Fruit fly (Drosophila melanogaster) whole organism, embryonic: ENCODE data around the gene CG5665.
A peak's percentile ranks its signal among the peaks of the same experiment; 100 is the strongest.

ENCODE experiments used
- Adf1 ChIP-seq: fragments of 200-800 bp; sonication (Bioruptor generic); IDR thresholded peaks from 2 replicates; pipeline ENCODE4 v1.3.6; 2022; ENCODE audit warnings: missing biosample characterization, missing genetic modification characterization
- Atf3 ChIP-seq: fragments of 200-800 bp; sonication (Bioruptor generic); optimal IDR thresholded peaks from 3 replicates; lab custom pipeline; 2016; ENCODE audit warnings: missing biosample characterization, missing genetic modification characterization
- Blimp-1 ChIP-seq: fragments of 200-800 bp; sonication (Bioruptor generic); optimal IDR thresholded peaks from 3 replicates; lab custom pipeline; 2018; ENCODE audit warnings: missing biosample characterization, missing genetic modification characterization, mild to moderate bottlenecking, moderate library complexity, missing genetic modification reagents
- BtbVII ChIP-seq: fragments of 200-800 bp; sonication (Bioruptor generic); optimal IDR thresholded peaks from 3 replicates; lab custom pipeline; 2017; ENCODE audit warnings: missing biosample characterization, mild to moderate bottlenecking, missing genetic modification characterization
- CG10979 ChIP-seq: fragments of 200-800 bp; sonication (Bioruptor generic); optimal IDR thresholded peaks from 2 replicates; lab custom pipeline; 2018; ENCODE audit warnings: missing biosample characterization, mild to moderate bottlenecking, missing genetic modification characterization, moderate library complexity
- CG11093 ChIP-seq: fragments of 200-800 bp; sonication (Bioruptor generic); IDR thresholded peaks from 3 replicates; pipeline ENCODE4 v1.3.6; 2022; ENCODE audit warnings: missing biosample characterization, missing genetic modification characterization
- CG12071 ChIP-seq: fragments of 200-800 bp; sonication (Bioruptor generic); optimal IDR thresholded peaks from 3 replicates; lab custom pipeline; 2018; ENCODE audit warnings: missing biosample characterization, mild to moderate bottlenecking, missing genetic modification characterization
- CG12744 ChIP-seq: fragments of 200-800 bp; sonication (Bioruptor generic); optimal IDR thresholded peaks from 2 replicates; lab custom pipeline; 2016; ENCODE audit warnings: missing biosample characterization, missing genetic modification characterization
- CG12769 ChIP-seq: fragments of 200-800 bp; sonication (Bioruptor generic); optimal IDR thresholded peaks from 2 replicates; lab custom pipeline; 2019; ENCODE audit warnings: missing biosample characterization, mild to moderate bottlenecking, missing genetic modification characterization, moderate library complexity
- CG13775 ChIP-seq: fragments of 200-800 bp; sonication (Bioruptor generic); optimal IDR thresholded peaks from 3 replicates; lab custom pipeline; 2017; ENCODE audit warnings: missing biosample characterization, mild to moderate bottlenecking, missing genetic modification characterization
- CG14860 ChIP-seq: fragments of 200-800 bp; sonication (Bioruptor generic); IDR thresholded peaks from 3 replicates; pipeline ENCODE4 v1.3.6; 2022; ENCODE audit warnings: missing biosample characterization, missing genetic modification characterization; ENCODE audit not compliant: partially characterized antibody
- CG15269 ChIP-seq: fragments of 200-800 bp; sonication (Bioruptor generic); optimal IDR thresholded peaks from 2 replicates; lab custom pipeline; 2018; ENCODE audit warnings: missing biosample characterization, mild to moderate bottlenecking, missing genetic modification characterization, moderate library complexity
- CG17385 ChIP-seq: fragments of 200-800 bp; sonication (Bioruptor generic); optimal IDR thresholded peaks from 3 replicates; lab custom pipeline; 2018; ENCODE audit warnings: missing biosample characterization, mild to moderate bottlenecking, missing genetic modification characterization
- CG17568 ChIP-seq: fragments of 200-800 bp; sonication (Bioruptor generic); optimal IDR thresholded peaks from 2 replicates; lab custom pipeline; 2018; ENCODE audit warnings: missing biosample characterization, mild to moderate bottlenecking, missing genetic modification characterization, moderate library complexity
- CG18011 ChIP-seq: fragments of 200-800 bp; sonication (Bioruptor generic); optimal IDR thresholded peaks from 2 replicates; lab custom pipeline; 2017; ENCODE audit warnings: missing biosample characterization, missing genetic modification characterization, mild to moderate bottlenecking, moderate library complexity, missing genotype
- CG2678 ChIP-seq: fragments of 200-800 bp; sonication (Bioruptor generic); optimal IDR thresholded peaks from 3 replicates; lab custom pipeline; 2019; ENCODE audit warnings: missing biosample characterization, mild to moderate bottlenecking, missing genetic modification characterization, moderate library complexity
- CG3281 ChIP-seq: fragments of 200-800 bp; sonication (Bioruptor generic); optimal IDR thresholded peaks from 3 replicates; lab custom pipeline; 2017; ENCODE audit warnings: missing biosample characterization, mild to moderate bottlenecking, missing genetic modification characterization
- CG4424 ChIP-seq: fragments of 200-800 bp; sonication (Bioruptor generic); optimal IDR thresholded peaks from 3 replicates; lab custom pipeline; 2016; ENCODE audit warnings: missing biosample characterization, missing genetic modification characterization
- CG6254 ChIP-seq: fragments of 200-800 bp; sonication (Bioruptor generic); optimal IDR thresholded peaks from 3 replicates; lab custom pipeline; 2017; ENCODE audit warnings: mild to moderate bottlenecking, missing biosample characterization, missing genetic modification reagents, missing genetic modification characterization
- CG9437 ChIP-seq: fragments of 200-800 bp; sonication (Bioruptor generic); optimal IDR thresholded peaks from 2 replicates; lab custom pipeline; 2018; ENCODE audit warnings: missing biosample characterization, mild to moderate bottlenecking, missing genetic modification characterization
- Doc3 ChIP-seq: fragments of 200-800 bp; sonication (Bioruptor generic); IDR thresholded peaks from 3 replicates; pipeline ENCODE4 v1.3.6; 2022; ENCODE audit warnings: missing biosample characterization, missing genetic modification characterization; ENCODE audit not compliant: partially characterized antibody
- Drgx ChIP-seq: fragments of 200-800 bp; sonication (Bioruptor generic); IDR thresholded peaks from 2 replicates; pipeline ENCODE4 v1.3.6; 2022; ENCODE audit warnings: missing biosample characterization, missing genetic modification characterization
- Elba2 ChIP-seq: fragments of 200-800 bp; sonication (Bioruptor generic); optimal IDR thresholded peaks from 3 replicates; lab custom pipeline; 2016; ENCODE audit warnings: missing biosample characterization, missing genetic modification characterization
- HLHmδ ChIP-seq: fragments of 200-800 bp; sonication (Bioruptor generic); optimal IDR thresholded peaks from 2 replicates; lab custom pipeline; 2018; ENCODE audit warnings: missing biosample characterization, mild to moderate bottlenecking, missing genetic modification characterization, moderate library complexity
- Hmr ChIP-seq: fragments of 200-800 bp; sonication (Bioruptor generic); optimal IDR thresholded peaks from 3 replicates; lab custom pipeline; 2017; ENCODE audit warnings: mild to moderate bottlenecking, missing biosample characterization, missing genetic modification reagents, missing genetic modification characterization
- Lhr ChIP-seq: fragments of 200-800 bp; sonication (Bioruptor generic); optimal IDR thresholded peaks from 3 replicates; lab custom pipeline; 2017; ENCODE audit warnings: mild to moderate bottlenecking, missing biosample characterization, missing genetic modification reagents, missing genetic modification characterization
- Med ChIP-seq: fragments of 200-800 bp; sonication (Bioruptor generic); peaks from one replicate; lab custom pipeline; 2016; ENCODE audit warnings: missing biosample characterization, missing genetic modification characterization, mild to moderate bottlenecking, inconsistent platforms, moderate library complexity
- Neu2 ChIP-seq: fragments of 200-800 bp; sonication (Bioruptor generic); optimal IDR thresholded peaks from 3 replicates; lab custom pipeline; 2016; ENCODE audit warnings: missing biosample characterization, missing genetic modification characterization, borderline replicate concordance
- Sox100B ChIP-seq: fragments of 200-800 bp; sonication (Bioruptor generic); optimal IDR thresholded peaks from 3 replicates; lab custom pipeline; 2018; ENCODE audit warnings: missing biosample characterization, mild to moderate bottlenecking, missing genetic modification characterization
- Xrp1 ChIP-seq: fragments of 200-800 bp; sonication (Bioruptor generic); IDR thresholded peaks from 2 replicates; pipeline ENCODE4 v1.3.6; 2022; ENCODE audit warnings: missing biosample characterization, missing genetic modification characterization
- ara ChIP-seq: fragments of 200-800 bp; sonication (Bioruptor generic); IDR thresholded peaks from 2 replicates; pipeline ENCODE4 v1.3.6; 2022; ENCODE audit warnings: missing biosample characterization, missing genetic modification characterization
- cg ChIP-seq: fragments of 200-800 bp; sonication (Bioruptor generic); optimal IDR thresholded peaks from 3 replicates; lab custom pipeline; 2019; ENCODE audit warnings: missing biosample characterization, mild to moderate bottlenecking, missing genetic modification characterization, moderate library complexity
- disco-r ChIP-seq: fragments of 200-800 bp; sonication (Bioruptor generic); optimal IDR thresholded peaks from 2 replicates; lab custom pipeline; 2016; ENCODE audit warnings: missing biosample characterization, missing genetic modification characterization
- dm ChIP-seq: fragments of 200-800 bp; sonication (Bioruptor generic); optimal IDR thresholded peaks from 3 replicates; lab custom pipeline; 2016; ENCODE audit warnings: missing biosample characterization, missing genetic modification characterization
- fd102C ChIP-seq: fragments of 200-800 bp; sonication (Bioruptor generic); optimal IDR thresholded peaks from 2 replicates; lab custom pipeline; 2018; ENCODE audit warnings: missing biosample characterization, mild to moderate bottlenecking, missing genetic modification characterization, moderate library complexity
- gcm ChIP-seq: fragments of 200-800 bp; sonication (Bioruptor generic); optimal IDR thresholded peaks from 2 replicates; lab custom pipeline; 2019; ENCODE audit warnings: missing biosample characterization, mild to moderate bottlenecking, missing genetic modification characterization, moderate library complexity
- kni ChIP-seq: fragments of 200-800 bp; sonication (Bioruptor generic); optimal IDR thresholded peaks from 3 replicates; lab custom pipeline; 2017; ENCODE audit warnings: mild to moderate bottlenecking, missing biosample characterization, missing genetic modification reagents, missing genetic modification characterization
- lbe ChIP-seq: fragments of 200-800 bp; sonication (Bioruptor generic); optimal IDR thresholded peaks from 2 replicates; lab custom pipeline; 2016; ENCODE audit warnings: missing biosample characterization, mild to moderate bottlenecking, missing genetic modification characterization
- pita ChIP-seq: fragments of 200-800 bp; sonication (Bioruptor generic); optimal IDR thresholded peaks from 2 replicates; lab custom pipeline; 2017; ENCODE audit warnings: missing biosample characterization, mild to moderate bottlenecking, missing genetic modification characterization
- row ChIP-seq: fragments of 200-800 bp; sonication (Bioruptor generic); IDR thresholded peaks from 3 replicates; pipeline ENCODE4 v1.3.6; 2022; ENCODE audit warnings: missing biosample characterization, missing genetic modification characterization
- trem ChIP-seq: fragments of 200-800 bp; optimal IDR thresholded peaks from 3 replicates; lab custom pipeline; 2019; ENCODE audit warnings: missing biosample characterization, mild to moderate bottlenecking, missing genetic modification characterization, moderate library complexity
- tx ChIP-seq: fragments of 200-800 bp; sonication (Bioruptor generic); optimal IDR thresholded peaks from 2 replicates; lab custom pipeline; 2016; ENCODE audit warnings: missing biosample characterization, missing genetic modification characterization
- vfl ChIP-seq: fragments of 200-800 bp; sonication (Bioruptor generic); optimal IDR thresholded peaks from 2 replicates; lab custom pipeline; 2016; ENCODE audit warnings: missing biosample characterization, missing genetic modification characterization
- vnd ChIP-seq: fragments of 200-800 bp; sonication (Bioruptor generic); IDR thresholded peaks from 3 replicates; pipeline ENCODE4 v1.3.6; 2022; ENCODE audit warnings: missing biosample characterization, missing genetic modification characterization; ENCODE audit not compliant: partially characterized antibody
- yki ChIP-seq: fragments of >200 bp; optimal IDR thresholded peaks from 3 replicates; lab custom pipeline; 2018

CG5665 gene

dm6 chr3L:20401026-20401912 is 43.0 kb downstream of the CG5665 start, which contains the start of gene trbl (continued):
- TF ChIP-seq vnd (GFP tag; lab: Robert Waterston, UW): peak; percentile 43; the same call in 1 of the 3 replicates
- TF ChIP-seq CG3281 (GFP tag; lab: Kevin White, UChicago): peak; percentile 47
- TF ChIP-seq vfl (GFP tag; lab: Kevin White, UChicago): no peak
- peak; percentile 58 for TF ChIP-seq CG12071 (GFP tag; lab: Kevin White, UChicago)
- peak; percentile 38 for TF ChIP-seq cg (GFP tag; lab: Kevin White, UChicago)
- TF ChIP-seq gcm (GFP tag; lab: Kevin White, UChicago): peak; percentile 80
- TF ChIP-seq HLHmδ (GFP tag; lab: Kevin White, UChicago): peak; percentile 60
- TF ChIP-seq Med (GFP tag; lab: Kevin White, UChicago): peak; percentile 83
- TF ChIP-seq CG14860 (GFP tag; lab: Robert Waterston, UW): peak; percentile 75
- no peak; the same call in 1 of the 2 replicates for TF ChIP-seq Adf1 (GFP tag; lab: Robert Waterston, UW)
- TF ChIP-seq yki (lab: Kevin White, UChicago): peak; percentile 92
- TF ChIP-seq kni: peak; percentile 81
- TF ChIP-seq CG12744: peak; percentile 11
- TF ChIP-seq Hmr (GFP tag; lab: Kevin White, UChicago): peak; percentile 59
- no peak for TF ChIP-seq CG11093 (GFP tag; lab: Robert Waterston, UW)
- no peak for TF ChIP-seq Atf3 (GFP tag; lab: Kevin White, UChicago)
- TF ChIP-seq CG9437 (GFP tag; lab: Kevin White, UChicago): peak; percentile 47
- TF ChIP-seq CG12769 (tag; lab: Kevin White, UChicago): peak; percentile 40
- peak; percentile 59 for TF ChIP-seq trem (tag; lab: Kevin White, UChicago)
- TF ChIP-seq CG18011: peak; percentile 20
- TF ChIP-seq CG15269: peak; percentile 27
- peak; percentile 18 for TF ChIP-seq CG4424
- peak; percentile 10 for TF ChIP-seq CG2678 (tag; lab: Kevin White, UChicago)
- peak; percentile 66 for TF ChIP-seq BtbVII (GFP tag; lab: Kevin White, UChicago)
- TF ChIP-seq pita (GFP tag; lab: Kevin White, UChicago): no peak
- TF ChIP-seq CG17385: peak; percentile 91
- peak; percentile 65 for TF ChIP-seq dm (GFP tag; lab: Kevin White, UChicago)
- TF ChIP-seq Doc3 (GFP tag; lab: Robert Waterston, UW): peak; percentile 37; the same call in 1 of the 3 replicates

dm6 chr3L:20402665-20403492 is 44.6 kb downstream of the CG5665 start:
- no peak for TF ChIP-seq ara (GFP tag; lab: Robert Waterston, UW)
- peak; percentile 78 for TF ChIP-seq CG10979 (tag; lab: Kevin White, UChicago)
- TF ChIP-seq lbe (GFP tag; lab: Kevin White, UChicago): peak; percentile 54
- TF ChIP-seq Sox100B (GFP tag; lab: Kevin White, UChicago): no peak
- TF ChIP-seq disco-r (GFP tag; lab: Kevin White, UChicago): no peak
- no peak for TF ChIP-seq Hmr (GFP tag; lab: Kevin White, UChicago)
- TF ChIP-seq Lhr (GFP tag; lab: Kevin White, UChicago): peak; percentile 12
- TF ChIP-seq Neu2 (GFP tag; lab: Kevin White, UChicago): peak; percentile 76
- TF ChIP-seq Drgx (GFP tag; lab: Robert Waterston, UW): no peak
- peak; percentile 54 for TF ChIP-seq Elba2
- TF ChIP-seq Blimp-1 (GFP tag; lab: Kevin White, UChicago): no peak
- no peak for TF ChIP-seq CG17568 (GFP tag; lab: Kevin White, UChicago)
- peak; percentile 54 for TF ChIP-seq row
- peak; percentile 54 for TF ChIP-seq CG17385
- TF ChIP-seq CG13775 (GFP tag; lab: Kevin White, UChicago): peak; percentile 45
- peak; percentile 76 for TF ChIP-seq Xrp1
- peak; percentile 84 for TF ChIP-seq fd102C (GFP tag; lab: Kevin White, UChicago)
- peak; percentile 10 for TF ChIP-seq tx (GFP tag; lab: Kevin White, UChicago)
- TF ChIP-seq CG6254 (GFP tag; lab: Kevin White, UChicago): peak; percentile 37
